Worm (Caenorhabditis elegans) whole organism, L3 larva: ENCODE data around the gene rev-3.

Experiments used
- aly-2 ChIP-seq: fragments of 150-350 bp; optimal IDR thresholded peaks from 2 replicates; lab custom pipeline; 2014; ENCODE audit warnings: missing biosample characterization, missing genetic modification characterization
- ceh-16 ChIP-seq: sonication (generic microtip); optimal IDR thresholded peaks from 2 replicates; lab custom pipeline; 2017; ENCODE audit warnings: missing biosample characterization, missing genetic modification characterization
- ceh-82 ChIP-seq: fragments of 150-350 bp; optimal IDR thresholded peaks from 2 replicates; lab custom pipeline; 2014; ENCODE audit warnings: missing biosample characterization, missing genetic modification characterization
- daf-12 ChIP-seq: fragments of 150-350 bp; optimal IDR thresholded peaks from 2 replicates; lab custom pipeline; 2014; ENCODE audit warnings: missing biosample characterization, missing genetic modification reagents, missing genetic modification characterization
- egl-27 ChIP-seq: sonication (generic microtip); optimal IDR thresholded peaks from 4 replicates; lab custom pipeline; 2017; ENCODE audit warnings: missing biosample characterization, missing genetic modification reagents, missing genetic modification characterization
- elt-2 ChIP-seq: sonication (generic microtip); optimal IDR thresholded peaks from 2 replicates; lab custom pipeline; 2016; ENCODE audit warnings: missing genetic modification reagents, mild to moderate bottlenecking, missing genetic modification characterization, missing compliant biosample characterization
- elt-3 ChIP-seq, 3 experiments: fragments of 150-350 bp in 1 of 3; sonication (generic microtip) in 2 of 3; optimal IDR thresholded peaks; 2 replicates in 2 of 3; 4 replicates in 1 of 3; lab custom pipeline; 2014 to 2017; ENCODE audit warnings: missing biosample characterization in 3 of 3, missing genetic modification characterization in 3 of 3
- fkh-10 ChIP-seq: sonication (generic microtip); optimal IDR thresholded peaks from 2 replicates; lab custom pipeline; 2017; ENCODE audit warnings: missing biosample characterization, missing genetic modification reagents, missing genetic modification characterization
- fkh-2 ChIP-seq: fragments of 150-350 bp; optimal IDR thresholded peaks from 2 replicates; lab custom pipeline; 2014; ENCODE audit warnings: missing biosample characterization, missing genetic modification reagents, missing genetic modification characterization
- fos-1 ChIP-seq: fragments of 150-350 bp; optimal IDR thresholded peaks from 2 replicates; lab custom pipeline; 2014; ENCODE audit warnings: missing biosample characterization, missing genetic modification characterization
- hmg-11 ChIP-seq: sonication (generic microtip); optimal IDR thresholded peaks from 2 replicates; lab custom pipeline; 2016; ENCODE audit warnings: missing genetic modification characterization, missing compliant biosample characterization
- jun-1 ChIP-seq: fragments of 150-350 bp; optimal IDR thresholded peaks from 2 replicates; lab custom pipeline; 2014; ENCODE audit warnings: missing biosample characterization, missing genetic modification reagents, missing genetic modification characterization
- lin-15B ChIP-seq: fragments of 150-350 bp; optimal IDR thresholded peaks from 2 replicates; lab custom pipeline; 2014; ENCODE audit warnings: missing biosample characterization, missing genetic modification characterization
- lsy-12 ChIP-seq: sonication (generic microtip); optimal IDR thresholded peaks from 2 replicates; lab custom pipeline; 2016; ENCODE audit warnings: mild to moderate bottlenecking, missing genetic modification characterization, missing compliant biosample characterization
- mdl-1 ChIP-seq: fragments of 150-350 bp; optimal IDR thresholded peaks from 2 replicates; lab custom pipeline; 2014; ENCODE audit warnings: missing biosample characterization, missing genetic modification characterization
- mml-1 ChIP-seq: fragments of 150-350 bp; sonication (generic microtip); optimal IDR thresholded peaks from 3 replicates; lab custom pipeline; 2014; ENCODE audit warnings: missing biosample characterization, missing genetic modification characterization
- nfya-1 ChIP-seq: sonication (generic microtip); optimal IDR thresholded peaks from 2 replicates; lab custom pipeline; 2017; ENCODE audit warnings: missing genetic modification characterization, mild to moderate bottlenecking, missing compliant biosample characterization, antibody characterized with exemption, moderate library complexity; ENCODE audit not compliant: insufficient read depth
- nhr-12 ChIP-seq: fragments of 150-350 bp; optimal IDR thresholded peaks from 2 replicates; lab custom pipeline; 2014; ENCODE audit warnings: missing biosample characterization, missing genetic modification characterization
- nhr-28 ChIP-seq: fragments of 150-350 bp; optimal IDR thresholded peaks from 2 replicates; lab custom pipeline; 2014; ENCODE audit warnings: missing biosample characterization, missing genetic modification characterization
- nhr-43 ChIP-seq: sonication (generic microtip); optimal IDR thresholded peaks from 2 replicates; lab custom pipeline; 2016; ENCODE audit warnings: mild to moderate bottlenecking, missing genetic modification characterization, missing compliant biosample characterization; ENCODE audit not compliant: poor library complexity, severe bottlenecking
- nhr-67 ChIP-seq: fragments of 150-350 bp; optimal IDR thresholded peaks from 2 replicates; lab custom pipeline; 2014; ENCODE audit warnings: missing biosample characterization, missing genetic modification characterization
- nhr-76 ChIP-seq: fragments of 150-350 bp; sonication (generic microtip); optimal IDR thresholded peaks from 5 replicates; lab custom pipeline; 2014; ENCODE audit warnings: missing biosample characterization, missing genetic modification characterization
- nhr-77 ChIP-seq: fragments of 150-350 bp; optimal IDR thresholded peaks from 2 replicates; lab custom pipeline; 2014; ENCODE audit warnings: missing biosample characterization, missing genetic modification characterization
- pha-4 ChIP-seq: fragments of 150-350 bp; optimal IDR thresholded peaks from 2 replicates; lab custom pipeline; 2014; ENCODE audit warnings: missing biosample characterization, missing genetic modification reagents, missing genetic modification characterization
- pqm-1 ChIP-seq: fragments of 150-350 bp; optimal IDR thresholded peaks from 2 replicates; lab custom pipeline; 2017; ENCODE audit warnings: missing biosample characterization, missing genetic modification characterization, inconsistent platforms
- sea-2 ChIP-seq: fragments of 150-350 bp; sonication (generic microtip); optimal IDR thresholded peaks from 4 replicates; lab custom pipeline; 2014; ENCODE audit warnings: missing biosample characterization, missing genetic modification reagents, missing genetic modification characterization
- tbx-2 ChIP-seq: sonication (generic microtip); optimal IDR thresholded peaks from 2 replicates; lab custom pipeline; 2016; ENCODE audit warnings: mild to moderate bottlenecking, missing genetic modification characterization, missing compliant biosample characterization
- unc-39 ChIP-seq: sonication (generic microtip); optimal IDR thresholded peaks from 4 replicates; lab custom pipeline; 2017; ENCODE audit warnings: missing biosample characterization, missing genetic modification characterization
- unc-62 ChIP-seq: fragments of 150-350 bp; sonication (generic microtip); optimal IDR thresholded peaks from 4 replicates; lab custom pipeline; 2014; ENCODE audit warnings: missing biosample characterization, missing genetic modification reagents, missing genetic modification characterization
- zag-1 ChIP-seq: fragments of 150-350 bp; optimal IDR thresholded peaks from 2 replicates; lab custom pipeline; 2014; ENCODE audit warnings: missing biosample characterization, missing genetic modification characterization
- ztf-11 ChIP-seq: fragments of 150-350 bp; optimal IDR thresholded peaks from 2 replicates; lab custom pipeline; 2014; ENCODE audit warnings: missing biosample characterization, missing genetic modification characterization
- ztf-4 ChIP-seq: fragments of 150-350 bp; optimal IDR thresholded peaks from 2 replicates; lab custom pipeline; 2014; ENCODE audit warnings: missing biosample characterization, missing genetic modification characterization

rev-3 gene

ce11 chrIII:5811957-5812356, 21.5 kb upstream of the rev-3 start:
- TF ChIP-seq nhr-43 (tag; lab: Kevin White, UChicago) (no peak), unc-39 (no peak), lsy-12 (tag; lab: Kevin White, UChicago) (no peak), pqm-1 (no peak), egl-27 (tag; lab: Kevin White, UChicago) (no peak), lin-15B (tag; lab: Kevin White, UChicago) (no peak), pha-4 (tag; lab: Kevin White, UChicago) (no peak), zag-1 (no peak), ceh-16 (tag; lab: Kevin White, UChicago) (no peak), daf-12 (no peak), ztf-11 (tag; lab: Kevin White, UChicago) (no peak), mdl-1 (no peak), nhr-12 (no peak), fos-1 (tag; lab: Kevin White, UChicago) (no peak)
- TF ChIP-seq, all 47 proteins: peak for 0

ce11 chrIII:5810012-5810411, 19.6 kb upstream of the rev-3 start:
- TF ChIP-seq jun-1 (tag; lab: Kevin White, UChicago) (no peak), pha-4 (tag; lab: Kevin White, UChicago) (peak; percentile 70), ceh-82 (tag; lab: Kevin White, UChicago) (no peak), elt-2 (tag; lab: Kevin White, UChicago) (peak; percentile 12), pqm-1 (peak; percentile 18), nhr-43 (tag; lab: Kevin White, UChicago) (no peak), lin-15B (tag; lab: Kevin White, UChicago) (no peak), zag-1 (no peak)

- peak; percentile 6 for TF ChIP-seq hmg-11
- TF ChIP-seq mdl-1 = no peak
Observed at ce11 chrIII:5806720-5807119, 16.3 kb upstream of the rev-3 start, which contains the start of gene R12B2.2. Gene R12B2.2 (plus strand): TSS chrIII:5807020.

- no peak for TF ChIP-seq nhr-76
- TF ChIP-seq tbx-2 (tag; lab: Kevin White, UChicago) = no peak
Observed at ce11 chrIII:5805273-5805672, 14.8 kb upstream of the rev-3 start, which contains the start of gene R12B2.3. Gene R12B2.3 (plus strand): TSS chrIII:5805573.

- TF ChIP-seq lsy-12 (tag; lab: Kevin White, UChicago) (no peak), elt-2 (tag; lab: Kevin White, UChicago) (no peak), nfya-1 (peak; percentile 42), aly-2 (tag; lab: Kevin White, UChicago) (no peak), nhr-77 (no peak), ceh-82 (tag; lab: Kevin White, UChicago) (no peak), nhr-28 (tag; lab: Kevin White, UChicago) (no peak), lin-15B (tag; lab: Kevin White, UChicago) (peak; percentile 20), elt-3 (tag; optimal IDR thresholded peaks at IDR 0.05; lab: Kevin White, UChicago) (no peak), unc-39 (no peak), fkh-2 (tag; lab: Kevin White, UChicago) (no peak)
Observed at ce11 chrIII:5802971-5803370, 12.5 kb upstream of the rev-3 start, which contains the start of the genes polq-1 and him-10. Gene polq-1 (minus strand): TSS chrIII:5803160. Gene him-10 (plus strand): TSS chrIII:5803260.

- TF ChIP-seq sea-2 (GFP tag; lab: Kevin White, UChicago) (no peak), nhr-67 (tag; lab: Kevin White, UChicago) (no peak), unc-62 (GFP tag; lab: Kevin White, UChicago) (no peak), nhr-77 (no peak), mml-1 (no peak), fkh-10 (GFP tag; lab: Kevin White, UChicago) (no peak), elt-3 (tag; optimal IDR thresholded peaks at IDR 0.05; lab: Kevin White, UChicago) (no peak), zag-1 (no peak), ztf-4 (no peak)
Observed at ce11 chrIII:5798747-5799146, 8.3 kb upstream of the rev-3 start, which contains the start of gene ceh-10. Gene ceh-10 (plus strand): TSS chrIII:5799047.
